Worm (Caenorhabditis elegans) whole organism, L1 larva: ENCODE data around the gene K11G12.6.

Source experiments
- C16A3.4 ChIP-seq: fragments of 150-350 bp; optimal IDR thresholded peaks from 2 replicates; lab custom pipeline; 2014; ENCODE audit warnings: missing biosample characterization, missing genetic modification characterization
- F16B12.6 ChIP-seq: fragments of 150-350 bp; optimal IDR thresholded peaks from 2 replicates; lab custom pipeline; 2014; ENCODE audit warnings: missing biosample characterization, missing genetic modification characterization
- aly-2 ChIP-seq: fragments of 150-350 bp; optimal IDR thresholded peaks from 2 replicates; lab custom pipeline; 2014; ENCODE audit warnings: missing biosample characterization, missing genetic modification characterization
- ama-1 ChIP-seq: fragments of 150-350 bp; optimal IDR thresholded peaks from 2 replicates; lab custom pipeline; 2014
- blmp-1 ChIP-seq: fragments of 150-350 bp; optimal IDR thresholded peaks from 2 replicates; lab custom pipeline; 2014; ENCODE audit warnings: missing biosample characterization, missing genetic modification characterization
- ceh-63 ChIP-seq: fragments of 200-800 bp; sonication (Bioruptor generic); optimal IDR thresholded peaks from 2 replicates; lab custom pipeline; 2018; ENCODE audit warnings: mild to moderate bottlenecking, missing genetic modification characterization, missing compliant biosample characterization
- ceh-82 ChIP-seq, 3 experiments: fragments of 150-350 bp in 1 of 3; sonication (generic microtip) in 2 of 3; optimal IDR thresholded peaks; 2 replicates each; lab custom pipeline; 2014 to 2017; ENCODE audit warnings: missing biosample characterization in 3 of 3, missing genetic modification characterization in 3 of 3
- dpl-1 ChIP-seq, 3 experiments: fragments of 150-350 bp in 2 of 3; sonication (generic microtip) in 1 of 3; optimal IDR thresholded peaks; 2 replicates each; lab custom pipeline; 2014 to 2017; ENCODE audit warnings: missing biosample characterization in 3 of 3, missing genetic modification characterization in 3 of 3, missing genetic modification reagents in 3 of 3
- efl-3 ChIP-seq: fragments of 200-800 bp; sonication (Bioruptor generic); optimal IDR thresholded peaks from 2 replicates; lab custom pipeline; 2018; ENCODE audit warnings: mild to moderate bottlenecking, missing genetic modification characterization, missing compliant biosample characterization
- elt-2 ChIP-seq: sonication (generic microtip); optimal IDR thresholded peaks from 2 replicates; lab custom pipeline; 2016; ENCODE audit warnings: missing genetic modification characterization, mild to moderate bottlenecking, inconsistent platforms, missing compliant biosample characterization, missing genetic modification reagents
- ets-5 ChIP-seq: fragments of 200-800 bp; sonication (Bioruptor generic); IDR thresholded peaks from 2 replicates; pipeline ENCODE4 v1.3.6; 2022; ENCODE audit warnings: missing genetic modification characterization, missing compliant biosample characterization
- fkh-10 ChIP-seq: sonication (generic microtip); optimal IDR thresholded peaks from 2 replicates; lab custom pipeline; 2017; ENCODE audit warnings: missing biosample characterization, missing genetic modification reagents, missing genetic modification characterization
- fkh-4 ChIP-seq: sonication (generic microtip); optimal IDR thresholded peaks from 2 replicates; lab custom pipeline; 2016; ENCODE audit warnings: missing compliant biosample characterization, missing genetic modification characterization, borderline replicate concordance
- fos-1 ChIP-seq: fragments of 150-350 bp; optimal IDR thresholded peaks from 2 replicates; lab custom pipeline; 2014; ENCODE audit warnings: missing biosample characterization, missing genetic modification characterization
- grh-1 ChIP-seq: fragments of 200-800 bp; sonication (Bioruptor generic); IDR thresholded peaks from 2 replicates; pipeline ENCODE4 v1.3.6; 2022; ENCODE audit warnings: missing genetic modification reagents, missing genetic modification characterization, missing compliant biosample characterization
- hlh-4 ChIP-seq: sonication (generic microtip); optimal IDR thresholded peaks from 2 replicates; lab custom pipeline; 2016; ENCODE audit warnings: mild to moderate bottlenecking, missing genetic modification characterization, missing compliant biosample characterization
- hpl-2 ChIP-seq: fragments of 150-350 bp; optimal IDR thresholded peaks from 2 replicates; lab custom pipeline; 2014; ENCODE audit warnings: missing biosample characterization, missing genetic modification reagents, missing genetic modification characterization
- irx-1 ChIP-seq: sonication (generic microtip); optimal IDR thresholded peaks from 2 replicates; lab custom pipeline; 2016; ENCODE audit warnings: missing genetic modification characterization, missing compliant biosample characterization
- isw-1 ChIP-seq: fragments of 200-800 bp; sonication (Bioruptor generic); IDR thresholded peaks from 2 replicates; pipeline ENCODE4 v1.3.6; 2022; ENCODE audit warnings: missing genetic modification characterization, missing compliant biosample characterization
- jun-1 ChIP-seq: fragments of 150-350 bp; optimal IDR thresholded peaks from 2 replicates; lab custom pipeline; 2014; ENCODE audit warnings: missing biosample characterization, missing genetic modification reagents, missing genetic modification characterization
- lin-13 ChIP-seq: fragments of 150-350 bp; optimal IDR thresholded peaks from 2 replicates; lab custom pipeline; 2014; ENCODE audit warnings: missing biosample characterization, missing genetic modification reagents, missing genetic modification characterization
- lin-14 ChIP-seq: fragments of 200-800 bp; sonication (Bioruptor generic); optimal IDR thresholded peaks from 2 replicates; lab custom pipeline; 2018; ENCODE audit warnings: mild to moderate bottlenecking, missing genetic modification characterization, moderate library complexity, missing compliant biosample characterization
- lin-35 ChIP-seq, 2 experiments: fragments of 150-350 bp; optimal IDR thresholded peaks; 2 replicates each; lab custom pipeline; 2014; ENCODE audit warnings: missing biosample characterization in 2 of 2, missing genetic modification characterization in 2 of 2, missing genetic modification reagents in 2 of 2
- lin-39 ChIP-seq: fragments of 150-350 bp; optimal IDR thresholded peaks from 2 replicates; lab custom pipeline; 2014; ENCODE audit warnings: missing biosample characterization, missing genetic modification reagents, missing genetic modification characterization
- lir-3 ChIP-seq: sonication (generic microtip); optimal IDR thresholded peaks from 2 replicates; lab custom pipeline; 2016; ENCODE audit warnings: mild to moderate bottlenecking, missing genetic modification characterization, moderate library complexity, missing compliant biosample characterization; ENCODE audit not compliant: poor library complexity
- lsy-2 ChIP-seq, 2 experiments: fragments of 150-350 bp; optimal IDR thresholded peaks; 2 replicates each; lab custom pipeline; 2014; ENCODE audit warnings: missing biosample characterization in 2 of 2, missing genetic modification characterization in 2 of 2
- mab-9 ChIP-seq: fragments of 200-800 bp; sonication (Bioruptor generic); IDR thresholded peaks from 2 replicates; pipeline ENCODE4 v1.3.6; 2022; ENCODE audit warnings: missing genetic modification reagents, missing genetic modification characterization, missing compliant biosample characterization
- mdl-1 ChIP-seq, 2 experiments: fragments of 150-350 bp; optimal IDR thresholded peaks; 2 replicates each; lab custom pipeline; 2014 to 2017; ENCODE audit warnings: missing biosample characterization in 2 of 2, missing genetic modification characterization in 2 of 2, inconsistent platforms in 1 of 2
- mef-2 ChIP-seq: fragments of 150-350 bp; optimal IDR thresholded peaks from 2 replicates; lab custom pipeline; 2014; ENCODE audit warnings: missing biosample characterization, missing genetic modification characterization
- mep-1 ChIP-seq: fragments of 150-350 bp; optimal IDR thresholded peaks from 2 replicates; lab custom pipeline; 2014; ENCODE audit warnings: missing biosample characterization, missing genetic modification characterization
- nhr-11 ChIP-seq: fragments of 150-350 bp; optimal IDR thresholded peaks from 2 replicates; lab custom pipeline; 2014; ENCODE audit warnings: missing biosample characterization, missing genetic modification characterization
- nhr-237 ChIP-seq: fragments of 150-350 bp; optimal IDR thresholded peaks from 2 replicates; lab custom pipeline; 2014; ENCODE audit warnings: missing biosample characterization, missing genetic modification characterization
- nhr-28 ChIP-seq: fragments of 150-350 bp; optimal IDR thresholded peaks from 2 replicates; lab custom pipeline; 2014; ENCODE audit warnings: missing biosample characterization, missing genetic modification characterization
- nhr-47 ChIP-seq: sonication (generic microtip); optimal IDR thresholded peaks from 2 replicates; lab custom pipeline; 2016; ENCODE audit warnings: mild to moderate bottlenecking, missing genetic modification characterization, moderate library complexity, missing compliant biosample characterization
- nhr-71 ChIP-seq: sonication (generic microtip); optimal IDR thresholded peaks from 2 replicates; lab custom pipeline; 2016; ENCODE audit warnings: mild to moderate bottlenecking, missing genetic modification characterization, moderate library complexity, missing compliant biosample characterization
- nhr-77 ChIP-seq: fragments of 150-350 bp; optimal IDR thresholded peaks from 2 replicates; lab custom pipeline; 2014; ENCODE audit warnings: missing biosample characterization, missing genetic modification characterization
- nhr-84 ChIP-seq: sonication (generic microtip); optimal IDR thresholded peaks from 2 replicates; lab custom pipeline; 2017; ENCODE audit warnings: missing biosample characterization, missing genetic modification characterization
- pag-3 ChIP-seq: sonication (generic microtip); optimal IDR thresholded peaks from 2 replicates; lab custom pipeline; 2017; ENCODE audit warnings: missing genetic modification characterization, mild to moderate bottlenecking, missing compliant biosample characterization, antibody characterized with exemption, borderline replicate concordance; ENCODE audit not compliant: insufficient read depth
- pax-3 ChIP-seq: fragments of 200-800 bp; sonication (Bioruptor generic); optimal IDR thresholded peaks from 2 replicates; lab custom pipeline; 2018; ENCODE audit warnings: mild to moderate bottlenecking, missing genetic modification characterization, moderate library complexity, missing compliant biosample characterization
- rnt-1 ChIP-seq: sonication (generic microtip); optimal IDR thresholded peaks from 2 replicates; lab custom pipeline; 2016; ENCODE audit warnings: mild to moderate bottlenecking, missing genetic modification characterization, moderate library complexity, missing compliant biosample characterization
- skn-1 ChIP-seq: fragments of 150-350 bp; optimal IDR thresholded peaks from 2 replicates; lab custom pipeline; 2014; ENCODE audit warnings: missing biosample characterization, missing genetic modification characterization
- sptf-1 ChIP-seq: fragments of 150-350 bp; optimal IDR thresholded peaks from 2 replicates; lab custom pipeline; 2014; ENCODE audit warnings: missing biosample characterization, missing genetic modification characterization
- sup-37 ChIP-seq: fragments of 200-800 bp; sonication (Bioruptor generic); optimal IDR thresholded peaks from 2 replicates; lab custom pipeline; 2018; ENCODE audit warnings: mild to moderate bottlenecking, missing genetic modification characterization, missing compliant biosample characterization
- swsn-7 ChIP-seq: sonication (generic microtip); optimal IDR thresholded peaks from 2 replicates; lab custom pipeline; 2016; ENCODE audit warnings: missing genetic modification characterization, missing compliant biosample characterization
- tlp-1 ChIP-seq: fragments of 150-350 bp; optimal IDR thresholded peaks from 2 replicates; lab custom pipeline; 2014; ENCODE audit warnings: missing biosample characterization, missing genetic modification characterization
- unc-130 ChIP-seq: fragments of 150-350 bp; optimal IDR thresholded peaks from 2 replicates; lab custom pipeline; 2017; ENCODE audit warnings: missing biosample characterization, missing genetic modification characterization, inconsistent platforms
- unc-30 ChIP-seq: sonication (generic microtip); optimal IDR thresholded peaks from 2 replicates; lab custom pipeline; 2017; ENCODE audit warnings: missing biosample characterization, missing genetic modification characterization
- unc-62 ChIP-seq: fragments of 150-350 bp; optimal IDR thresholded peaks from 2 replicates; lab custom pipeline; 2014; ENCODE audit warnings: missing biosample characterization, missing genetic modification reagents, missing genetic modification characterization
- unc-86 ChIP-seq: sonication (generic microtip); optimal IDR thresholded peaks from 2 replicates; lab custom pipeline; 2016; ENCODE audit warnings: missing genetic modification characterization, missing compliant biosample characterization
- vab-15 ChIP-seq: sonication (generic microtip); optimal IDR thresholded peaks from 2 replicates; lab custom pipeline; 2017; ENCODE audit warnings: missing genotype, mild to moderate bottlenecking, missing genetic modification characterization, missing compliant biosample characterization
- xbp-1 ChIP-seq: sonication (generic microtip); optimal IDR thresholded peaks from 2 replicates; lab custom pipeline; 2016; ENCODE audit warnings: missing genetic modification characterization, missing compliant biosample characterization
- zag-1 ChIP-seq: fragments of 150-350 bp; optimal IDR thresholded peaks from 2 replicates; lab custom pipeline; 2014; ENCODE audit warnings: missing biosample characterization, missing genetic modification characterization
- zip-4 ChIP-seq: fragments of 200-800 bp; sonication (Bioruptor generic); optimal IDR thresholded peaks from 2 replicates; lab custom pipeline; 2018; ENCODE audit warnings: mild to moderate bottlenecking, missing genetic modification characterization, moderate library complexity, missing compliant biosample characterization
- ztf-4 ChIP-seq: fragments of 150-350 bp; optimal IDR thresholded peaks from 2 replicates; lab custom pipeline; 2014; ENCODE audit warnings: missing biosample characterization, missing genetic modification characterization

K11G12.6 gene

ce11 chrX:6741532-6741931, 12.1 kb upstream of the K11G12.6 start (continued):
- TF ChIP-seq efl-3 (GFP tag; lab: Kevin White, UChicago) (no peak), skn-1 (peak; percentile 4), lin-39 (tag; lab: Kevin White, UChicago) (no peak), pag-3 (no peak), fos-1 (no peak), lin-14 (GFP tag; lab: Kevin White, UChicago) (peak; percentile 42), mef-2 (no peak), nhr-47 (tag; lab: Kevin White, UChicago) (no peak), lin-35 (GFP tag; optimal IDR thresholded peaks at IDR 0.05; lab: Kevin White, UChicago) (peak; percentile 28 to 69), aly-2 (tag; lab: Kevin White, UChicago) (no peak), lsy-2 (tag; optimal IDR thresholded peaks at IDR 0.05; lab: Kevin White, UChicago) (peak; percentile 48 to 58), lir-3 (peak; percentile 73), unc-30 (tag; lab: Kevin White, UChicago) (no peak), rnt-1 (tag; lab: Kevin White, UChicago) (peak; percentile 64), ztf-4 (peak; percentile 79), ceh-63 (no peak), elt-2 (peak; percentile 25), nhr-84 (tag; lab: Kevin White, UChicago) (no peak), grh-1 (GFP tag; lab: Robert Waterston, UW) (peak; percentile 85), ama-1 (lab: Kevin White, UChicago) (no peak), nhr-77 (tag; lab: Kevin White, UChicago) (no peak), xbp-1 (tag; lab: Kevin White, UChicago) (no peak), swsn-7 (tag; lab: Kevin White, UChicago) (no peak), hpl-2 (GFP tag; lab: Kevin White, UChicago) (no peak), sptf-1 (no peak), C16A3.4 (tag; lab: Kevin White, UChicago) (peak; percentile 65), vab-15 (tag; lab: Kevin White, UChicago) (no peak), hlh-4 (no peak), sup-37 (GFP tag; lab: Kevin White, UChicago) (no peak), dpl-1 (GFP tag; optimal IDR thresholded peaks at IDR 0.05; lab: Kevin White, UChicago) (peak; percentile 8 to 17 (median 17)), jun-1 (no peak), nhr-237 (tag; lab: Kevin White, UChicago) (no peak), ceh-82 (tag; optimal IDR thresholded peaks at IDR 0.05; lab: Kevin White, UChicago) (no peak), unc-62 (GFP tag; lab: Kevin White, UChicago) (no peak), zip-4 (GFP tag; lab: Kevin White, UChicago) (no peak), nhr-28 (tag; lab: Kevin White, UChicago) (no peak), nhr-11 (tag; lab: Kevin White, UChicago) (no peak), nhr-71 (tag; lab: Kevin White, UChicago) (peak; percentile 49), unc-86 (tag; lab: Kevin White, UChicago) (no peak), ets-5 (GFP tag; lab: Robert Waterston, UW) (no peak), tlp-1 (tag; lab: Kevin White, UChicago) (no peak), zag-1 (tag; lab: Kevin White, UChicago) (no peak), pax-3 (tag; lab: Kevin White, UChicago) (no peak), isw-1 (GFP tag; lab: Robert Waterston, UW) (no peak), blmp-1 (peak; percentile 96), mep-1 (peak; percentile 77), lin-13 (peak; percentile 34), unc-130 (tag; lab: Kevin White, UChicago) (peak; percentile 78), irx-1 (tag; lab: Kevin White, UChicago) (no peak), fkh-4 (tag; lab: Kevin White, UChicago) (no peak), mab-9 (GFP tag; lab: Robert Waterston, UW) (peak; percentile 57), fkh-10 (GFP tag; lab: Kevin White, UChicago) (no peak), F16B12.6 (no peak), mdl-1 (tag; optimal IDR thresholded peaks at IDR 0.05; lab: Kevin White, UChicago) (no peak)
